Worm (Caenorhabditis elegans) whole organism, early embryonic: Measurements from ENCODE around the gene sdc-1.

Experiments used
- ama-1 ChIP-seq: fragments of 150-350 bp; optimal IDR thresholded peaks from 2 replicates; lab custom pipeline; 2014
- ceh-36 ChIP-seq: sonication (generic microtip); optimal IDR thresholded peaks from 2 replicates; lab custom pipeline; 2016; ENCODE audit warnings: missing genetic modification characterization, inconsistent platforms, missing compliant biosample characterization
- ets-7 ChIP-seq: sonication (generic microtip); optimal IDR thresholded peaks from 2 replicates; lab custom pipeline; 2016; ENCODE audit warnings: missing genotype, missing genetic modification characterization, missing compliant biosample characterization
- tra-4 ChIP-seq: sonication (generic microtip); optimal IDR thresholded peaks from 2 replicates; lab custom pipeline; 2017; ENCODE audit warnings: missing genetic modification characterization, missing compliant biosample characterization

ce11 chrX:16298173-16298572 is 22.6 kb downstream of the sdc-1 start:
- TF ChIP-seq ceh-36 = no peak
- TF ChIP-seq tra-4 = no peak
- TF ChIP-seq ets-7 (tag; lab: Kevin White, UChicago) = no peak
- TF ChIP-seq ama-1 = no peak
